Worm (Caenorhabditis elegans): ENCODE data around the gene T05C12.8.

The T05C12.8 gene

ce11 chrII:8190455-8190854, at the start of gene T05C12.8:
T05C12.8 (minus strand) TSS chrII:8190555.
- TF ChIP-seq mbf-1 (tag; optimal IDR thresholded peaks at IDR 0.05) = no peak
- no peak for TF ChIP-seq elt-3 (tag; optimal IDR thresholded peaks at IDR 0.05)
- no peak for TF ChIP-seq nhr-23 (tag; optimal IDR thresholded peaks at IDR 0.05)
- no peak for TF ChIP-seq nhr-11 (tag; optimal IDR thresholded peaks at IDR 0.05)
- no peak for TF ChIP-seq lsy-2 (tag; optimal IDR thresholded peaks at IDR 0.05)
- no peak for TF ChIP-seq C34F6.9 (tag; optimal IDR thresholded peaks at IDR 0.05)
- TF ChIP-seq nhr-10 (tag; optimal IDR thresholded peaks at IDR 0.05) = no peak
- no peak for TF ChIP-seq crh-2 (tag; optimal IDR thresholded peaks at IDR 0.05)
- TF ChIP-seq F13H6.1 (tag; optimal IDR thresholded peaks at IDR 0.05) = no peak
- no peak for TF ChIP-seq lin-11 (tag; optimal IDR thresholded peaks at IDR 0.05)
- TF ChIP-seq nhr-77 (tag; optimal IDR thresholded peaks at IDR 0.05) = no peak
- TF ChIP-seq ztf-1 (GFP tag; conservative IDR thresholded peaks at IDR 0.05) = no peak

- TF ChIP-seq elt-3 (tag; optimal IDR thresholded peaks at IDR 0.05) = no peak
- TF ChIP-seq gmeb-1 (tag; optimal IDR thresholded peaks at IDR 0.05) = no peak
- no peak for TF ChIP-seq mdl-1 (tag; optimal IDR thresholded peaks at IDR 0.05)
- no peak for TF ChIP-seq sma-3 (GFP tag; optimal IDR thresholded peaks at IDR 0.05)
Observed at ce11 chrII:8238155-8238554, 47.8 kb upstream of the T05C12.8 start, which contains the start of gene nlp-5. nlp-5 (plus strand) TSS chrII:8238455.

- TF ChIP-seq ztf-11 (tag; optimal IDR thresholded peaks at IDR 0.05) = no peak
- TF ChIP-seq nhr-237 (tag; optimal IDR thresholded peaks at IDR 0.05) = no peak
- no peak for TF ChIP-seq R02D3.7 (tag; optimal IDR thresholded peaks at IDR 0.05)
- no peak for TF ChIP-seq crh-2 (tag; optimal IDR thresholded peaks at IDR 0.05)
- no peak for TF ChIP-seq zag-1 (tag; optimal IDR thresholded peaks at IDR 0.05)
- no peak for TF ChIP-seq C34F6.9 (tag; optimal IDR thresholded peaks at IDR 0.05)
- no peak for TF ChIP-seq lsy-2 (tag; optimal IDR thresholded peaks at IDR 0.05)
- TF ChIP-seq ZK546.5 (tag; optimal IDR thresholded peaks at IDR 0.05) = no peak
- TF ChIP-seq nhr-12 (tag; optimal IDR thresholded peaks at IDR 0.05) = no peak
- TF ChIP-seq ceh-82 (tag; optimal IDR thresholded peaks at IDR 0.05) = no peak
- no peak for TF ChIP-seq mbf-1 (tag; optimal IDR thresholded peaks at IDR 0.05)
- TF ChIP-seq ceh-16 (tag; optimal IDR thresholded peaks at IDR 0.05) = no peak
- TF ChIP-seq sma-9 (GFP tag; optimal IDR thresholded peaks at IDR 0.05) = no peak
- TF ChIP-seq sma-9 (tag; optimal IDR thresholded peaks at IDR 0.05) = no peak
- no peak for TF ChIP-seq fos-1 (tag; optimal IDR thresholded peaks at IDR 0.05)
- TF ChIP-seq nhr-23 (tag; optimal IDR thresholded peaks at IDR 0.05) = no peak
Observed at ce11 chrII:8232489-8232888, 42.1 kb upstream of the T05C12.8 start, which contains the start of gene M110.7. M110.7 (plus strand) TSS chrII:8232789.

- TF ChIP-seq sma-3 (GFP tag; optimal IDR thresholded peaks at IDR 0.05) = no peak
- no peak for TF ChIP-seq unc-62 (GFP tag; optimal IDR thresholded peaks at IDR 0.05)
- no peak for TF ChIP-seq sma-9 (GFP tag; optimal IDR thresholded peaks at IDR 0.05)
- TF ChIP-seq sma-9 (tag; optimal IDR thresholded peaks at IDR 0.05) = no peak
- no peak for TF ChIP-seq unc-55 (GFP tag; optimal IDR thresholded peaks at IDR 0.05)
- TF ChIP-seq nhr-11 (tag; optimal IDR thresholded peaks at IDR 0.05) = no peak
- TF ChIP-seq nhr-129 (tag; optimal IDR thresholded peaks at IDR 0.05) = no peak
- TF ChIP-seq nhr-12 (tag; optimal IDR thresholded peaks at IDR 0.05) = no peak
- no peak for TF ChIP-seq nhr-23 (tag; optimal IDR thresholded peaks at IDR 0.05)
- no peak for TF ChIP-seq F13H6.1 (tag; optimal IDR thresholded peaks at IDR 0.05)
- TF ChIP-seq elt-3 (tag; optimal IDR thresholded peaks at IDR 0.05) = no peak
- no peak for TF ChIP-seq nhr-25 (tag; optimal IDR thresholded peaks at IDR 0.05)
- TF ChIP-seq snpc-4 (tag; optimal IDR thresholded peaks at IDR 0.05) = no peak
- TF ChIP-seq nhr-6 (tag; optimal IDR thresholded peaks at IDR 0.05) = no peak
- TF ChIP-seq ZK546.5 (tag; optimal IDR thresholded peaks at IDR 0.05) = no peak
- no peak for TF ChIP-seq alr-1 (tag; optimal IDR thresholded peaks at IDR 0.05)
- TF ChIP-seq aly-2 (tag; optimal IDR thresholded peaks at IDR 0.05) = no peak
- TF ChIP-seq lin-13 (GFP tag; optimal IDR thresholded peaks at IDR 0.05) = no peak
Observed at ce11 chrII:8230976-8231375, 40.6 kb upstream of the T05C12.8 start, which contains the start of gene M110.9. M110.9 (plus strand) TSS chrII:8231276.

- TF ChIP-seq ztf-11 (tag; optimal IDR thresholded peaks at IDR 0.05) (no peak), R02D3.7 (tag; optimal IDR thresholded peaks at IDR 0.05) (no peak), ZK546.5 (tag; optimal IDR thresholded peaks at IDR 0.05) (no peak), lin-11 (tag; optimal IDR thresholded peaks at IDR 0.05) (no peak), fos-1 (tag; optimal IDR thresholded peaks at IDR 0.05) (peak; percentile 43), F13H6.1 (tag; optimal IDR thresholded peaks at IDR 0.05) (peak; percentile 41), dmd-4 (tag; optimal IDR thresholded peaks at IDR 0.05) (no peak), sma-9 (GFP tag; optimal IDR thresholded peaks at IDR 0.05) (peak; percentile 54), sma-9 (tag; optimal IDR thresholded peaks at IDR 0.05) (no peak), lsy-2 (tag; optimal IDR thresholded peaks at IDR 0.05) (no peak), zag-1 (tag; optimal IDR thresholded peaks at IDR 0.05) (no peak), mab-5 (tag; optimal IDR thresholded peaks at IDR 0.05) (no peak), egl-27 (tag; optimal IDR thresholded peaks at IDR 0.05) (no peak), crh-2 (tag; optimal IDR thresholded peaks at IDR 0.05) (peak; percentile 52), skn-1 (tag; optimal IDR thresholded peaks at IDR 0.05) (peak; percentile 7), Y55F3AM.14 (GFP tag; optimal IDR thresholded peaks at IDR 0.05) (no peak), snpc-4 (tag; optimal IDR thresholded peaks at IDR 0.05) (no peak), C34F6.9 (tag; optimal IDR thresholded peaks at IDR 0.05) (peak; percentile 18), sem-4 (tag; optimal IDR thresholded peaks at IDR 0.05) (no peak), nhr-129 (tag; optimal IDR thresholded peaks at IDR 0.05) (no peak), ztf-4 (tag; optimal IDR thresholded peaks at IDR 0.05) (no peak)
Observed at ce11 chrII:8226475-8226874, 36.1 kb upstream of the T05C12.8 start.
